Fruit fly (Drosophila melanogaster) whole organism, embryonic: ENCODE data around the gene CG5180.

Source experiments
- ATbp ChIP-seq: fragments of 200-800 bp; sonication (Bioruptor generic); optimal IDR thresholded peaks from 2 replicates; lab custom pipeline; 2017; ENCODE audit warnings: missing biosample characterization, mild to moderate bottlenecking, missing genetic modification characterization, missing genetic modification reagents
- Aef1 ChIP-seq: fragments of 200-800 bp; sonication (Bioruptor generic); IDR thresholded peaks from 3 replicates; pipeline ENCODE4 v1.3.6; 2022; ENCODE audit warnings: missing biosample characterization, missing genetic modification characterization
- B-H1 ChIP-seq: fragments of 200-800 bp; sonication (Bioruptor generic); IDR thresholded peaks from 3 replicates; pipeline ENCODE4 v1.3.6; 2022; ENCODE audit warnings: missing biosample characterization, missing genetic modification characterization
- Bgb ChIP-seq: fragments of 200-800 bp; sonication (Bioruptor generic); IDR thresholded peaks from 2 replicates; pipeline ENCODE4 v1.3.6; 2022; ENCODE audit warnings: missing biosample characterization, missing genetic modification characterization; ENCODE audit not compliant: partially characterized antibody
- CG11504 ChIP-seq: fragments of 200-800 bp; sonication (Bioruptor generic); optimal IDR thresholded peaks from 3 replicates; lab custom pipeline; 2019; ENCODE audit warnings: missing biosample characterization, mild to moderate bottlenecking, missing genetic modification characterization, moderate library complexity
- CG12391 ChIP-seq: fragments of 200-800 bp; sonication (Bioruptor generic); optimal IDR thresholded peaks from 3 replicates; lab custom pipeline; 2018; ENCODE audit warnings: missing biosample characterization, mild to moderate bottlenecking, missing genetic modification characterization, moderate library complexity
- CG13894 ChIP-seq: fragments of 200-800 bp; sonication (Bioruptor generic); optimal IDR thresholded peaks from 3 replicates; lab custom pipeline; 2018; ENCODE audit warnings: missing biosample characterization, mild to moderate bottlenecking, missing genetic modification characterization, moderate library complexity
- CG1603 ChIP-seq: fragments of 200-800 bp; sonication (Bioruptor generic); optimal IDR thresholded peaks from 2 replicates; lab custom pipeline; 2019; ENCODE audit warnings: missing biosample characterization, mild to moderate bottlenecking, missing genetic modification characterization, moderate library complexity
- CG16815 ChIP-seq: fragments of 200-800 bp; sonication (Bioruptor generic); optimal IDR thresholded peaks from 3 replicates; lab custom pipeline; 2017; ENCODE audit warnings: missing biosample characterization, mild to moderate bottlenecking, missing genetic modification characterization
- CG17361 ChIP-seq: fragments of 200-800 bp; sonication (Bioruptor generic); IDR thresholded peaks from 3 replicates; pipeline ENCODE4 v1.3.6; 2022; ENCODE audit warnings: missing biosample characterization, missing genetic modification characterization
- CG2116 ChIP-seq: fragments of 200-800 bp; sonication (Bioruptor generic); optimal IDR thresholded peaks from 3 replicates; lab custom pipeline; 2018; ENCODE audit warnings: missing biosample characterization, mild to moderate bottlenecking, missing genetic modification characterization
- CG3407 ChIP-seq: fragments of 200-800 bp; sonication (Bioruptor generic); optimal IDR thresholded peaks from 2 replicates; lab custom pipeline; 2018; ENCODE audit warnings: missing biosample characterization, mild to moderate bottlenecking, missing genetic modification characterization
- CG4282 ChIP-seq: fragments of 200-800 bp; sonication (Bioruptor generic); optimal IDR thresholded peaks from 2 replicates; lab custom pipeline; 2016; ENCODE audit warnings: missing biosample characterization, missing genetic modification characterization
- CG6813 ChIP-seq: fragments of 200-800 bp; sonication (Bioruptor generic); optimal IDR thresholded peaks from 2 replicates; lab custom pipeline; 2017; ENCODE audit warnings: missing biosample characterization, missing genetic modification characterization, mild to moderate bottlenecking, moderate library complexity, missing genetic modification reagents
- CG8281 ChIP-seq: fragments of 200-800 bp; sonication (Bioruptor generic); optimal IDR thresholded peaks from 2 replicates; lab custom pipeline; 2018; ENCODE audit warnings: missing biosample characterization, mild to moderate bottlenecking, missing genetic modification characterization, moderate library complexity
- CG8290 ChIP-seq, 3 experiments: fragments of 200-800 bp; sonication (Bioruptor generic); optimal IDR thresholded peaks; 2 replicates each; lab custom pipeline; 2016 to 2019; ENCODE audit warnings: missing biosample characterization in 3 of 3, missing genetic modification characterization in 3 of 3, mild to moderate bottlenecking in 2 of 3, moderate library complexity in 1 of 3
- CG8388 ChIP-seq: fragments of 200-800 bp; sonication (Bioruptor generic); optimal IDR thresholded peaks from 2 replicates; lab custom pipeline; 2019; ENCODE audit warnings: missing biosample characterization, mild to moderate bottlenecking, missing genetic modification characterization, moderate library complexity
- CG9609 ChIP-seq: fragments of 200-800 bp; sonication (Bioruptor generic); optimal IDR thresholded peaks from 3 replicates; lab custom pipeline; 2016; ENCODE audit warnings: missing biosample characterization, missing genetic modification characterization
- CG9932 ChIP-seq: fragments of 200-800 bp; sonication (Bioruptor generic); IDR thresholded peaks from 2 replicates; pipeline ENCODE4 v1.3.6; 2022; ENCODE audit warnings: missing biosample characterization, missing genetic modification characterization
- Dek ChIP-seq: fragments of 200-800 bp; sonication (Bioruptor generic); optimal IDR thresholded peaks from 3 replicates; lab custom pipeline; 2019; ENCODE audit warnings: missing biosample characterization, mild to moderate bottlenecking, missing genetic modification characterization, moderate library complexity
- Dip2 ChIP-seq: fragments of 200-800 bp; sonication (Bioruptor generic); IDR thresholded peaks from 2 replicates; pipeline ENCODE4 v1.3.6; 2022; ENCODE audit warnings: missing biosample characterization, missing genetic modification characterization
- Eip74EF ChIP-seq, 2 experiments: fragments of 200-800 bp in 1 of 2; fragments of >200 bp in 1 of 2; sonication (Bioruptor generic) in 1 of 2; optimal IDR thresholded peaks; 2 replicates each; lab custom pipeline; 2017 to 2019; ENCODE audit warnings: missing biosample characterization in 2 of 2, missing genetic modification characterization in 2 of 2, mild to moderate bottlenecking in 1 of 2, moderate library complexity in 1 of 2
- Lhr ChIP-seq: fragments of 200-800 bp; sonication (Bioruptor generic); optimal IDR thresholded peaks from 3 replicates; lab custom pipeline; 2017; ENCODE audit warnings: mild to moderate bottlenecking, missing biosample characterization, missing genetic modification reagents, missing genetic modification characterization
- MBD-R2 ChIP-seq: fragments of 200-800 bp; sonication (Bioruptor generic); IDR thresholded peaks from 2 replicates; pipeline ENCODE4 v1.3.6; 2022; ENCODE audit warnings: missing biosample characterization, missing genetic modification characterization
- MESR4 ChIP-seq: fragments of 200-800 bp; sonication (Bioruptor generic); optimal IDR thresholded peaks from 2 replicates; lab custom pipeline; 2018; ENCODE audit warnings: missing biosample characterization, mild to moderate bottlenecking, missing genetic modification characterization, moderate library complexity
- MTF-1 ChIP-seq: fragments of 200-800 bp; sonication (Bioruptor generic); optimal IDR thresholded peaks from 2 replicates; lab custom pipeline; 2018; ENCODE audit warnings: missing biosample characterization, mild to moderate bottlenecking, missing genetic modification characterization, borderline replicate concordance
- Mes4 ChIP-seq: fragments of 200-800 bp; sonication (Bioruptor generic); optimal IDR thresholded peaks from 2 replicates; lab custom pipeline; 2016; ENCODE audit warnings: missing biosample characterization, missing genetic modification characterization
- NC2α ChIP-seq: fragments of 200-800 bp; sonication (Bioruptor generic); optimal IDR thresholded peaks from 2 replicates; lab custom pipeline; 2016; ENCODE audit warnings: missing biosample characterization, missing genetic modification characterization
- NK7.1 ChIP-seq: fragments of 200-800 bp; sonication (Bioruptor generic); optimal IDR thresholded peaks from 3 replicates; lab custom pipeline; 2016; ENCODE audit warnings: missing biosample characterization, missing genetic modification characterization
- Nf-YC ChIP-seq: fragments of 200-800 bp; optimal IDR thresholded peaks from 3 replicates; lab custom pipeline; 2019; ENCODE audit warnings: missing biosample characterization, mild to moderate bottlenecking, missing genetic modification characterization, moderate library complexity
- PHDP ChIP-seq: fragments of 200-800 bp; sonication (Bioruptor generic); optimal IDR thresholded peaks from 3 replicates; lab custom pipeline; 2018; ENCODE audit warnings: missing biosample characterization, mild to moderate bottlenecking, missing genetic modification characterization, moderate library complexity
- Six4 ChIP-seq: fragments of 200-800 bp; sonication (Bioruptor generic); optimal IDR thresholded peaks from 2 replicates; lab custom pipeline; 2016; ENCODE audit warnings: missing biosample characterization, missing genetic modification characterization
- bcd ChIP-seq: fragments of 200-800 bp; sonication (Bioruptor generic); optimal IDR thresholded peaks from 2 replicates; lab custom pipeline; 2017; ENCODE audit warnings: missing biosample characterization, mild to moderate bottlenecking, missing genetic modification characterization
- br ChIP-seq: fragments of >200 bp; optimal IDR thresholded peaks from 2 replicates; lab custom pipeline; 2017
- cad ChIP-seq: fragments of >200 bp; optimal IDR thresholded peaks from 2 replicates; lab custom pipeline; 2017; ENCODE audit warnings: missing biosample characterization, missing genetic modification characterization
- dimm ChIP-seq: fragments of 200-800 bp; sonication (Bioruptor generic); IDR thresholded peaks from 2 replicates; pipeline ENCODE4 v1.3.6; 2022; ENCODE audit warnings: missing biosample characterization, missing genetic modification characterization
- fd64A ChIP-seq: fragments of 200-800 bp; sonication (Bioruptor generic); optimal IDR thresholded peaks from 3 replicates; lab custom pipeline; 2018; ENCODE audit warnings: missing biosample characterization, mild to moderate bottlenecking, missing genetic modification characterization
- fu2 ChIP-seq: fragments of 200-800 bp; sonication (Bioruptor generic); optimal IDR thresholded peaks from 2 replicates; lab custom pipeline; 2016; ENCODE audit warnings: missing biosample characterization, missing genetic modification characterization
- gsb-n ChIP-seq: fragments of 200-800 bp; sonication (Bioruptor generic); optimal IDR thresholded peaks from 3 replicates; lab custom pipeline; 2018; ENCODE audit warnings: missing biosample characterization, mild to moderate bottlenecking, missing genetic modification characterization
- gt ChIP-seq: fragments of 200-800 bp; sonication (Bioruptor generic); IDR thresholded peaks from 2 replicates; pipeline ENCODE4 v1.3.6; 2022; ENCODE audit warnings: missing biosample characterization, missing genetic modification characterization
- jumu ChIP-seq: fragments of 200-800 bp; sonication (Bioruptor generic); optimal IDR thresholded peaks from 3 replicates; lab custom pipeline; 2016; ENCODE audit warnings: missing biosample characterization, missing genetic modification characterization
- luna ChIP-seq: fragments of 200-800 bp; sonication (Bioruptor generic); optimal IDR thresholded peaks from 2 replicates; lab custom pipeline; 2016; ENCODE audit warnings: missing biosample characterization, missing genetic modification characterization
- sima ChIP-seq: fragments of 200-800 bp; sonication (Bioruptor generic); optimal IDR thresholded peaks from 2 replicates; lab custom pipeline; 2016; ENCODE audit warnings: missing biosample characterization, missing genetic modification characterization
- slbo ChIP-seq: fragments of 200-800 bp; sonication (Bioruptor generic); IDR thresholded peaks from 2 replicates; pipeline ENCODE4 v1.3.6; 2022; ENCODE audit warnings: missing biosample characterization, missing genetic modification characterization
- sna ChIP-seq: fragments of 200-800 bp; sonication (Bioruptor generic); IDR thresholded peaks from 2 replicates; pipeline ENCODE4 v1.3.6; 2022; ENCODE audit warnings: missing biosample characterization, missing genetic modification characterization; ENCODE audit not compliant: partially characterized antibody
- sr ChIP-seq: fragments of 200-800 bp; sonication (Bioruptor generic); IDR thresholded peaks from 3 replicates; pipeline ENCODE4 v1.3.6; 2022; ENCODE audit warnings: missing biosample characterization, missing genetic modification characterization
- sug ChIP-seq: fragments of 200-800 bp; optimal IDR thresholded peaks from 2 replicates; lab custom pipeline; 2019; ENCODE audit warnings: missing biosample characterization, mild to moderate bottlenecking, missing genetic modification characterization, moderate library complexity
- wdn ChIP-seq: fragments of 200-800 bp; sonication (Bioruptor generic); IDR thresholded peaks from 2 replicates; pipeline ENCODE4 v1.3.6; 2022; ENCODE audit warnings: missing biosample characterization, missing genetic modification characterization
- wor ChIP-seq: fragments of 200-800 bp; sonication (Bioruptor generic); IDR thresholded peaks from 2 replicates; pipeline ENCODE4 v1.3.6; 2022; ENCODE audit warnings: missing biosample characterization, missing genetic modification characterization
- zf30C ChIP-seq: fragments of 200-800 bp; sonication (Bioruptor generic); optimal IDR thresholded peaks from 3 replicates; lab custom pipeline; 2018; ENCODE audit warnings: missing biosample characterization, mild to moderate bottlenecking, missing genetic modification characterization

CG5180 gene

DNA sequence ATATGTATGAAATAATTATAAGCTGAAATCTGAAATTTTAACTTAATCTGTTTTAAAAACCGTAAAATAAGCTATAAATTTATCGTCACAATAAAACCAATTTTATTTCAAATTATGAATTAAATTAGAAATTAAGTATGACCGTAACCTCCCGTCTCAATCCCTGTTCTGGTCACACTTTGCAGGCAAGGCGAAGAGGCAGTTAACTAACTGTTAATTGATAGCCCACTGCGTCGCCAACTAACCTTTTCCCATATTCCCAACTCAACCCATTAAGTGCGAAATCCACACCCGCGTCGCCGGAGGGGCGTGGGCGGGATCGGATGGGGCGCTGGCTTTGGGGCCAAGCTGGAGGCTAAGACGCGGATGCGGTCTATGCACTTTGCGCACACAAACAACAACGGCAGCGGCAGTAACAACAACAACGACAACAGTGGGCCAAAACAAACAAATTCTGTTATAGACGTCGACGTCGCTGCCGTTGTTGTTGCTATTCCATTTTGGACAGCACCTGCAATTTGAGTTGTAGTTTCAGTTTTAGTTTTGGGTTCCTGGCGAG, 3.0 kb downstream of the CG5180 start, which contains the start of gene CG5191 (continued):
- TF ChIP-seq bcd (no peak), fu2 (no peak), MBD-R2 (peak; percentile 71), Lhr (no peak), cad (GFP tag; lab: Kevin White, UChicago) (peak; percentile 23), CG8388 (GFP tag; lab: Kevin White, UChicago) (no peak), sima (GFP tag; lab: Kevin White, UChicago) (no peak), fd64A (GFP tag; lab: Kevin White, UChicago) (peak; percentile 30), zf30C (GFP tag; lab: Kevin White, UChicago) (no peak), MESR4 (GFP tag; lab: Kevin White, UChicago) (peak; percentile 54), slbo (GFP tag; lab: Robert Waterston, UW) (no peak), B-H1 (GFP tag; lab: Robert Waterston, UW) (0 out of 3 replicates have a peak, but pooled peaks have one; percentile 6), CG6813 (GFP tag; lab: Kevin White, UChicago) (no peak), CG9932 (GFP tag; lab: Robert Waterston, UW) (no peak), Dek (tag; lab: Kevin White, UChicago) (no peak), wor (GFP tag; lab: Robert Waterston, UW) (0 out of 2 replicates have a peak, but pooled peaks have one; percentile 10), Bgb (GFP tag; lab: Robert Waterston, UW) (peak; percentile 54), CG13894 (peak; percentile 16), Mes4 (GFP tag; lab: Kevin White, UChicago) (no peak), CG12391 (tag; lab: Kevin White, UChicago) (no peak), NC2α (GFP tag; lab: Kevin White, UChicago) (no peak), Dip2 (GFP tag; lab: Robert Waterston, UW) (no peak), Six4 (GFP tag; lab: Kevin White, UChicago) (no peak), Nf-YC (no peak), CG3407 (no peak), PHDP (tag; lab: Kevin White, UChicago) (no peak), jumu (GFP tag; lab: Kevin White, UChicago) (no peak), luna (GFP tag; lab: Kevin White, UChicago) (no peak), CG16815 (GFP tag; lab: Kevin White, UChicago) (no peak), sna (peak; percentile 51; the same call in 1 of the 2 replicates), ATbp (no peak), CG17361 (GFP tag; lab: Robert Waterston, UW) (0 out of 3 replicates have a peak, but pooled peaks have one; percentile 15), CG9609 (GFP tag; lab: Kevin White, UChicago) (no peak), CG8290 (GFP tag; optimal IDR thresholded peaks at IDR 0.05; lab: Kevin White, UChicago) (no peak), CG8290 (tag; optimal IDR thresholded peaks at IDR 0.05; lab: Kevin White, UChicago) (peak in 1 of 2 experiments; percentile 43), MTF-1 (GFP tag; lab: Kevin White, UChicago) (no peak), NK7.1 (GFP tag; lab: Kevin White, UChicago) (no peak), CG11504 (tag; lab: Kevin White, UChicago) (peak; percentile 33), sug (tag; lab: Kevin White, UChicago) (no peak), CG8281 (tag; lab: Kevin White, UChicago) (no peak), dimm (GFP tag; lab: Robert Waterston, UW) (no peak), wdn (GFP tag; lab: Robert Waterston, UW) (no peak), br (lab: Kevin White, UChicago) (no peak), Aef1 (peak; percentile 42; the same call in 1 of the 3 replicates), Eip74EF (GFP tag; optimal IDR thresholded peaks at IDR 0.05; lab: Kevin White, UChicago) (peak in 1 of 2 experiments; percentile 5), gt (GFP tag; lab: Robert Waterston, UW) (no peak), CG4282 (GFP tag; lab: Kevin White, UChicago) (no peak), CG1603 (peak; percentile 11), gsb-n (tag; lab: Kevin White, UChicago) (no peak), CG2116 (GFP tag; lab: Kevin White, UChicago) (no peak), sr (GFP tag; lab: Robert Waterston, UW) (0 out of 3 replicates have a peak, but pooled peaks have one; percentile 7)
